Fruit fly (Drosophila melanogaster): ENCODE measurements around the gene REPTOR.

Gene REPTOR

dm6 chr3R:24549834-24550233, 32.8 kb downstream of the REPTOR start (continued):
- TF ChIP-seq z (GFP tag; IDR thresholded peaks at IDR 0.05) = peak; percentile 70; the same call in 1 of the 3 replicates
- TF ChIP-seq chinmo (GFP tag; IDR thresholded peaks at IDR 0.05; ENCODE audit: partially characterized antibody) = peak; percentile 71; the same call in 1 of the 4 replicates
- peak; percentile 31 for TF ChIP-seq Deaf1 (tag; optimal IDR thresholded peaks at IDR 0.05)
- no peak for TF ChIP-seq so (GFP tag; IDR thresholded peaks at IDR 0.05)
- TF ChIP-seq jumu (GFP tag; optimal IDR thresholded peaks at IDR 0.05) = no peak
- TF ChIP-seq stc (GFP tag; IDR thresholded peaks at IDR 0.05) = no peak
- TF ChIP-seq seq (GFP tag; IDR thresholded peaks at IDR 0.05) = no peak
- no peak for TF ChIP-seq crol (GFP tag; IDR thresholded peaks at IDR 0.05)
- TF ChIP-seq Meics (GFP tag; optimal IDR thresholded peaks at IDR 0.05) = no peak
- no peak for TF ChIP-seq br (optimal IDR thresholded peaks at IDR 0.05)
- TF ChIP-seq Ada2b (GFP tag; IDR thresholded peaks at IDR 0.05) = no peak
- TF ChIP-seq Six4 (GFP tag; optimal IDR thresholded peaks at IDR 0.05) = no peak
- no peak for TF ChIP-seq Awh (GFP tag; IDR thresholded peaks at IDR 0.05)
- peak; percentile 28; the same call in 1 of the 2 replicates for TF ChIP-seq CG32532 (GFP tag; IDR thresholded peaks at IDR 0.05)
- no peak for TF ChIP-seq mam (GFP tag; optimal IDR thresholded peaks at IDR 0.05)
- TF ChIP-seq CG8290 (GFP tag; optimal IDR thresholded peaks at IDR 0.05) = no peak
- peak in 1 of 2 experiments; percentile 3 for TF ChIP-seq CG8290 (tag; optimal IDR thresholded peaks at IDR 0.05)
- TF ChIP-seq Hmx (GFP tag; optimal IDR thresholded peaks at IDR 0.05) = no peak
- TF ChIP-seq CG2129 (GFP tag; IDR thresholded peaks at IDR 0.05; ENCODE audit: partially characterized antibody) = no peak
- TF ChIP-seq CHES-1-like (GFP tag; optimal IDR thresholded peaks at IDR 0.05) = no peak
- TF ChIP-seq ewg (GFP tag; optimal IDR thresholded peaks at IDR 0.05) = no peak
- TF ChIP-seq CG15514 (GFP tag; optimal IDR thresholded peaks at IDR 0.05) = no peak
- no peak for TF ChIP-seq CG4820 (GFP tag; optimal IDR thresholded peaks at IDR 0.05)
- no peak for TF ChIP-seq dm (GFP tag; optimal IDR thresholded peaks at IDR 0.05)
- TF ChIP-seq sd (tag; optimal IDR thresholded peaks at IDR 0.05) = peak; percentile 81
- TF ChIP-seq Gsc (GFP tag; IDR thresholded peaks at IDR 0.05) = no peak
- no peak for TF ChIP-seq CG10267 (tag; optimal IDR thresholded peaks at IDR 0.05)
- no peak for TF ChIP-seq inv (GFP tag; IDR thresholded peaks at IDR 0.05; ENCODE audit: partially characterized antibody)
- TF ChIP-seq CG6813 (GFP tag; optimal IDR thresholded peaks at IDR 0.05) = no peak
- no peak for TF ChIP-seq CG8765 (GFP tag; IDR thresholded peaks at IDR 0.05)
- no peak for TF ChIP-seq tx (GFP tag; optimal IDR thresholded peaks at IDR 0.05)
- TF ChIP-seq bsh (GFP tag; optimal IDR thresholded peaks at IDR 0.05) = peak in 1 of 2 experiments; percentile 25
- TF ChIP-seq pb (GFP tag; optimal IDR thresholded peaks at IDR 0.05) = no peak
- no peak for TF ChIP-seq nmo (GFP tag; optimal IDR thresholded peaks at IDR 0.05)
- no peak for TF ChIP-seq ssp (GFP tag; IDR thresholded peaks at IDR 0.05)
- no peak for TF ChIP-seq Vsx1 (GFP tag; optimal IDR thresholded peaks at IDR 0.05)
- no peak for TF ChIP-seq YL-1 (GFP tag; optimal IDR thresholded peaks at IDR 0.05)
- no peak for TF ChIP-seq CG17802 (tag; optimal IDR thresholded peaks at IDR 0.05)
- no peak for TF ChIP-seq ac (GFP tag; optimal IDR thresholded peaks at IDR 0.05)
- TF ChIP-seq Dfd (GFP tag; optimal IDR thresholded peaks at IDR 0.05) = no peak
- TF ChIP-seq slp2 (GFP tag; optimal IDR thresholded peaks at IDR 0.05) = no peak
- TF ChIP-seq dysf (GFP tag; IDR thresholded peaks at IDR 0.05) = no peak
- no peak for TF ChIP-seq sens-2 (GFP tag; IDR thresholded peaks at IDR 0.05)
- no peak for TF ChIP-seq CG13123 (GFP tag; optimal IDR thresholded peaks at IDR 0.05)
- no peak for TF ChIP-seq CG15269 (tag; optimal IDR thresholded peaks at IDR 0.05)
- no peak for TF ChIP-seq hth (optimal IDR thresholded peaks at IDR 0.05)
- TF ChIP-seq CG14014 (GFP tag; IDR thresholded peaks at IDR 0.05) = no peak
- TF ChIP-seq dmrt99B (tag; optimal IDR thresholded peaks at IDR 0.05) = no peak
- TF ChIP-seq pros (GFP tag; optimal IDR thresholded peaks at IDR 0.05) = no peak
- no peak for TF ChIP-seq CG11696 (GFP tag; IDR thresholded peaks at IDR 0.05)
- no peak for TF ChIP-seq Ets65A (GFP tag)
- TF ChIP-seq psq (GFP tag; optimal IDR thresholded peaks at IDR 0.05) = no peak
- TF ChIP-seq CG4404 (GFP tag; IDR thresholded peaks at IDR 0.05) = no peak
